Worm (Caenorhabditis elegans) whole organism, L1 larva: ENCODE results near the gene F21C10.11.

Experiments
- C04F5.9 ChIP-seq: sonication (generic microtip); optimal IDR thresholded peaks from 2 replicates; lab custom pipeline; 2016; ENCODE audit warnings: missing genetic modification characterization, missing compliant biosample characterization
- C16A3.4 ChIP-seq: fragments of 150-350 bp; optimal IDR thresholded peaks from 2 replicates; lab custom pipeline; 2014; ENCODE audit warnings: missing biosample characterization, missing genetic modification characterization
- alr-1 ChIP-seq: fragments of 200-800 bp; sonication (Bioruptor generic); optimal IDR thresholded peaks from 2 replicates; lab custom pipeline; 2018; ENCODE audit warnings: borderline replicate concordance, mild to moderate bottlenecking, missing genetic modification characterization, missing compliant biosample characterization
- aly-2 ChIP-seq: fragments of 150-350 bp; optimal IDR thresholded peaks from 2 replicates; lab custom pipeline; 2014; ENCODE audit warnings: missing biosample characterization, missing genetic modification characterization
- ama-1 ChIP-seq: fragments of 150-350 bp; optimal IDR thresholded peaks from 2 replicates; lab custom pipeline; 2014
- blmp-1 ChIP-seq: fragments of 150-350 bp; optimal IDR thresholded peaks from 2 replicates; lab custom pipeline; 2014; ENCODE audit warnings: missing biosample characterization, missing genetic modification characterization
- dsc-1 ChIP-seq: sonication (generic microtip); optimal IDR thresholded peaks from 2 replicates; lab custom pipeline; 2016; ENCODE audit warnings: mild to moderate bottlenecking, missing genetic modification characterization, missing compliant biosample characterization
- efl-1 ChIP-seq, 4 experiments: fragments of 150-350 bp; optimal IDR thresholded peaks in 3 of 4; peaks in 1 of 4; 1 replicate in 1 of 4; 2 replicates in 3 of 4; lab custom pipeline; 2014; ENCODE audit warnings: missing biosample characterization in 2 of 4, missing genetic modification characterization in 2 of 4, missing genetic modification reagents in 2 of 4
- elt-2 ChIP-seq: sonication (generic microtip); optimal IDR thresholded peaks from 2 replicates; lab custom pipeline; 2016; ENCODE audit warnings: missing genetic modification characterization, mild to moderate bottlenecking, inconsistent platforms, missing compliant biosample characterization, missing genetic modification reagents
- elt-3 ChIP-seq, 6 experiments: fragments of 150-350 bp in 1 of 6; sonication (generic microtip); optimal IDR thresholded peaks; 2 replicates each; lab custom pipeline; 2017 to 2018; ENCODE audit warnings: missing biosample characterization in 6 of 6, missing genetic modification characterization in 6 of 6, inconsistent platforms in 1 of 6
- ets-5 ChIP-seq: fragments of 200-800 bp; sonication (Bioruptor generic); IDR thresholded peaks from 2 replicates; pipeline ENCODE4 v1.3.6; 2022; ENCODE audit warnings: missing genetic modification characterization, missing compliant biosample characterization
- fkh-8 ChIP-seq: sonication (generic microtip); optimal IDR thresholded peaks from 2 replicates; lab custom pipeline; 2016; ENCODE audit warnings: mild to moderate bottlenecking, missing genetic modification characterization, missing compliant biosample characterization
- grh-1 ChIP-seq: fragments of 200-800 bp; sonication (Bioruptor generic); IDR thresholded peaks from 2 replicates; pipeline ENCODE4 v1.3.6; 2022; ENCODE audit warnings: missing genetic modification reagents, missing genetic modification characterization, missing compliant biosample characterization
- hlh-4 ChIP-seq: sonication (generic microtip); optimal IDR thresholded peaks from 2 replicates; lab custom pipeline; 2016; ENCODE audit warnings: mild to moderate bottlenecking, missing genetic modification characterization, missing compliant biosample characterization
- irx-1 ChIP-seq: sonication (generic microtip); optimal IDR thresholded peaks from 2 replicates; lab custom pipeline; 2016; ENCODE audit warnings: missing genetic modification characterization, missing compliant biosample characterization
- lin-13 ChIP-seq: fragments of 150-350 bp; optimal IDR thresholded peaks from 2 replicates; lab custom pipeline; 2014; ENCODE audit warnings: missing biosample characterization, missing genetic modification reagents, missing genetic modification characterization
- lin-14 ChIP-seq: fragments of 200-800 bp; sonication (Bioruptor generic); optimal IDR thresholded peaks from 2 replicates; lab custom pipeline; 2018; ENCODE audit warnings: mild to moderate bottlenecking, missing genetic modification characterization, moderate library complexity, missing compliant biosample characterization
- lin-15B ChIP-seq: fragments of 150-350 bp; sonication (generic microtip); optimal IDR thresholded peaks from 3 replicates; lab custom pipeline; 2014; ENCODE audit warnings: missing biosample characterization, missing genetic modification characterization
- lin-35 ChIP-seq, 2 experiments: fragments of 150-350 bp; optimal IDR thresholded peaks; 2 replicates each; lab custom pipeline; 2014; ENCODE audit warnings: missing biosample characterization in 2 of 2, missing genetic modification characterization in 2 of 2, missing genetic modification reagents in 2 of 2
- lin-39 ChIP-seq: fragments of 150-350 bp; optimal IDR thresholded peaks from 2 replicates; lab custom pipeline; 2014; ENCODE audit warnings: missing biosample characterization, missing genetic modification reagents, missing genetic modification characterization
- lir-3 ChIP-seq: sonication (generic microtip); optimal IDR thresholded peaks from 2 replicates; lab custom pipeline; 2016; ENCODE audit warnings: mild to moderate bottlenecking, missing genetic modification characterization, moderate library complexity, missing compliant biosample characterization; ENCODE audit not compliant: poor library complexity
- mab-9 ChIP-seq: fragments of 200-800 bp; sonication (Bioruptor generic); IDR thresholded peaks from 2 replicates; pipeline ENCODE4 v1.3.6; 2022; ENCODE audit warnings: missing genetic modification reagents, missing genetic modification characterization, missing compliant biosample characterization
- mdl-1 ChIP-seq, 2 experiments: fragments of 150-350 bp; optimal IDR thresholded peaks; 2 replicates each; lab custom pipeline; 2014 to 2017; ENCODE audit warnings: missing biosample characterization in 2 of 2, missing genetic modification characterization in 2 of 2, inconsistent platforms in 1 of 2
- mep-1 ChIP-seq: fragments of 150-350 bp; optimal IDR thresholded peaks from 2 replicates; lab custom pipeline; 2014; ENCODE audit warnings: missing biosample characterization, missing genetic modification characterization
- nhr-12 ChIP-seq: sonication (generic microtip); optimal IDR thresholded peaks from 2 replicates; lab custom pipeline; 2017; ENCODE audit warnings: missing biosample characterization, missing genetic modification characterization
- nhr-19 ChIP-seq: fragments of 200-800 bp; sonication (Bioruptor generic); conservative IDR thresholded peaks from 2 replicates; pipeline ENCODE4 v1.3.6; 2022; ENCODE audit warnings: missing genetic modification characterization, missing compliant biosample characterization
- nhr-20 ChIP-seq: sonication (generic microtip); optimal IDR thresholded peaks from 2 replicates; lab custom pipeline; 2016; ENCODE audit warnings: mild to moderate bottlenecking, missing genetic modification characterization, missing compliant biosample characterization
- nhr-71 ChIP-seq: sonication (generic microtip); optimal IDR thresholded peaks from 2 replicates; lab custom pipeline; 2016; ENCODE audit warnings: mild to moderate bottlenecking, missing genetic modification characterization, moderate library complexity, missing compliant biosample characterization
- nhr-76 ChIP-seq: sonication (generic microtip); optimal IDR thresholded peaks from 2 replicates; lab custom pipeline; 2017; ENCODE audit warnings: missing biosample characterization, missing genetic modification characterization
- nhr-77 ChIP-seq: fragments of 150-350 bp; optimal IDR thresholded peaks from 2 replicates; lab custom pipeline; 2014; ENCODE audit warnings: missing biosample characterization, missing genetic modification characterization
- nhr-84 ChIP-seq: sonication (generic microtip); optimal IDR thresholded peaks from 2 replicates; lab custom pipeline; 2017; ENCODE audit warnings: missing biosample characterization, missing genetic modification characterization
- nhr-85 ChIP-seq: sonication (generic microtip); peaks from one replicate; lab custom pipeline; 2016; ENCODE audit warnings: missing genetic modification characterization, inconsistent platforms, missing compliant biosample characterization
- pag-3 ChIP-seq: sonication (generic microtip); optimal IDR thresholded peaks from 2 replicates; lab custom pipeline; 2017; ENCODE audit warnings: missing genetic modification characterization, mild to moderate bottlenecking, missing compliant biosample characterization, antibody characterized with exemption, borderline replicate concordance; ENCODE audit not compliant: insufficient read depth
- snu-23 ChIP-seq: sonication (generic microtip); optimal IDR thresholded peaks from 2 replicates; lab custom pipeline; 2016; ENCODE audit warnings: missing genetic modification characterization, missing compliant biosample characterization
- sox-4 ChIP-seq: sonication (generic microtip); optimal IDR thresholded peaks from 2 replicates; lab custom pipeline; 2016; ENCODE audit warnings: missing genetic modification characterization, missing compliant biosample characterization
- sup-37 ChIP-seq: fragments of 200-800 bp; sonication (Bioruptor generic); optimal IDR thresholded peaks from 2 replicates; lab custom pipeline; 2018; ENCODE audit warnings: mild to moderate bottlenecking, missing genetic modification characterization, missing compliant biosample characterization
- tbx-2 ChIP-seq: sonication (generic microtip); optimal IDR thresholded peaks from 2 replicates; lab custom pipeline; 2016; ENCODE audit warnings: missing genetic modification characterization, missing compliant biosample characterization
- unc-30 ChIP-seq: sonication (generic microtip); optimal IDR thresholded peaks from 2 replicates; lab custom pipeline; 2017; ENCODE audit warnings: missing biosample characterization, missing genetic modification characterization
- vab-15 ChIP-seq: sonication (generic microtip); optimal IDR thresholded peaks from 2 replicates; lab custom pipeline; 2017; ENCODE audit warnings: missing genotype, mild to moderate bottlenecking, missing genetic modification characterization, missing compliant biosample characterization
- xbp-1 ChIP-seq: sonication (generic microtip); optimal IDR thresholded peaks from 2 replicates; lab custom pipeline; 2016; ENCODE audit warnings: missing genetic modification characterization, missing compliant biosample characterization
- ztf-4 ChIP-seq: fragments of 150-350 bp; optimal IDR thresholded peaks from 2 replicates; lab custom pipeline; 2014; ENCODE audit warnings: missing biosample characterization, missing genetic modification characterization

The F21C10.11 gene

ce11 chrV:9141297-9141696, 18.0 kb downstream of the F21C10.11 start, which contains the start of gene pitr-3:
Gene pitr-3 (minus strand): TSS chrV:9141397.
- TF ChIP-seq lin-35 (GFP tag; optimal IDR thresholded peaks at IDR 0.05; lab: Kevin White, UChicago) (no peak), hlh-4 (tag; lab: Kevin White, UChicago) (no peak), irx-1 (tag; lab: Kevin White, UChicago) (no peak), nhr-76 (tag; lab: Kevin White, UChicago) (no peak), nhr-20 (tag; lab: Kevin White, UChicago) (no peak), aly-2 (tag; lab: Kevin White, UChicago) (no peak), vab-15 (tag; lab: Kevin White, UChicago) (no peak), sox-4 (tag; lab: Kevin White, UChicago) (no peak), ets-5 (GFP tag; lab: Robert Waterston, UW) (no peak), sup-37 (GFP tag; lab: Kevin White, UChicago) (no peak), efl-1 (optimal IDR thresholded peaks at IDR 0.05; lab: Kevin White, UChicago) (no peak), efl-1 (GFP tag; optimal IDR thresholded peaks at IDR 0.05 in 1 of 2; lab: Kevin White, UChicago) (no peak), nhr-77 (no peak)

DNA sequence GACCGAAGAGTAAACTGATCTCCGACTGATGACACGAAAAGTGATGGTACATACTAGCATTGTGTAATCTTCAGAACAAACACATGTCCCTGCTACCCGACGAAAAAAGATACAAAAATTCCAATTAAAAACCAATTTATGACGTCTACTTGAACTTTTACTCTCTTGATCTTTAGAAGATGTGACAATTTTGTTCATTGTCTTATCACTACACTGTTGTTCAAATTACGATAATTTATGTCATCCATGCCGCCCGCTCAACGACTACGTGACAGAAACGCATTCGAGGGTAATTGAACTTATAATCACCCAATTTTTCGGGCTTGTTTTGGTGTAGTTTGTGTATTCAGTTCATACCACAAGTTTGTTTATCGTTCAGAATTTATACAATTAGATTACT, 20.6 kb downstream of the F21C10.11 start:
- TF ChIP-seq blmp-1 (peak; percentile 60), lin-39 (tag; lab: Kevin White, UChicago) (no peak), pag-3 (tag; lab: Kevin White, UChicago) (no peak), nhr-20 (tag; lab: Kevin White, UChicago) (peak; percentile 74), efl-1 (optimal IDR thresholded peaks at IDR 0.05; lab: Kevin White, UChicago) (no peak), efl-1 (GFP tag; optimal IDR thresholded peaks at IDR 0.05 in 1 of 2; lab: Kevin White, UChicago) (peak in 1 of 2 experiments; percentile 73), nhr-71 (peak; percentile 14), nhr-85 (peak; percentile 27), elt-3 (tag; optimal IDR thresholded peaks at IDR 0.05; lab: Kevin White, UChicago) (peak in 2 of 6 experiments; percentile 15 to 53), hlh-4 (tag; lab: Kevin White, UChicago) (no peak), lin-14 (GFP tag; lab: Kevin White, UChicago) (peak; percentile 19), nhr-12 (tag; lab: Kevin White, UChicago) (no peak)
- TF ChIP-seq, all 84 proteins: peak for 7

ce11 chrV:9146196-9146595, 22.9 kb downstream of the F21C10.11 start:
- peak; percentile 90 for TF ChIP-seq elt-2 (tag; lab: Kevin White, UChicago)
- TF ChIP-seq efl-1 (optimal IDR thresholded peaks at IDR 0.05; lab: Kevin White, UChicago), result no peak
- peak in 1 of 2 experiments; percentile 70 for TF ChIP-seq efl-1 (GFP tag; optimal IDR thresholded peaks at IDR 0.05 in 1 of 2; lab: Kevin White, UChicago)
- TF ChIP-seq fkh-8 (tag; lab: Kevin White, UChicago), result no peak
- peak; percentile 23 for TF ChIP-seq nhr-85
- no peak for TF ChIP-seq lin-13 (GFP tag; lab: Kevin White, UChicago)

ce11 chrV:9146849-9147557, 23.7 kb downstream of the F21C10.11 start, which contains the start of gene spl-2:
Gene spl-2 (minus strand): TSS chrV:9146899.
- TF ChIP-seq snu-23 (GFP tag; lab: Kevin White, UChicago), result peak; percentile 35
- TF ChIP-seq C04F5.9 (tag; lab: Kevin White, UChicago), result no peak
- no peak for TF ChIP-seq alr-1 (tag; lab: Kevin White, UChicago)
- TF ChIP-seq fkh-8 (tag; lab: Kevin White, UChicago), result no peak
- TF ChIP-seq vab-15 (tag; lab: Kevin White, UChicago), result no peak
- no peak for TF ChIP-seq lir-3 (tag; lab: Kevin White, UChicago)
- TF ChIP-seq grh-1 (GFP tag; lab: Robert Waterston, UW), result 0 out of 2 replicates have a peak, but pooled peaks have one; percentile 40
- TF ChIP-seq mdl-1 (tag; optimal IDR thresholded peaks at IDR 0.05; lab: Kevin White, UChicago), result peak in 1 of 2 experiments; percentile 4
- peak in 2 of 6 experiments; percentile 5 to 13 for TF ChIP-seq elt-3 (tag; optimal IDR thresholded peaks at IDR 0.05; lab: Kevin White, UChicago)
- peak; percentile 83 for TF ChIP-seq lin-14 (GFP tag; lab: Kevin White, UChicago)
- TF ChIP-seq aly-2 (tag; lab: Kevin White, UChicago), result no peak
- no peak for TF ChIP-seq sox-4 (tag; lab: Kevin White, UChicago)
- no peak for TF ChIP-seq lin-15B (tag; lab: Kevin White, UChicago)
- TF ChIP-seq unc-30 (tag; lab: Kevin White, UChicago), result no peak
- peak; percentile 27 for TF ChIP-seq mep-1
- TF ChIP-seq elt-2 (tag; lab: Kevin White, UChicago), result peak; percentile 21
- TF ChIP-seq dsc-1 (tag; lab: Kevin White, UChicago), result no peak
- peak; percentile 17 for TF ChIP-seq tbx-2
- TF ChIP-seq nhr-84, result no peak
- TF ChIP-seq C16A3.4, result no peak
- TF ChIP-seq nhr-19 (GFP tag; lab: Robert Waterston, UW), result peak; percentile 17; the same call in 1 of the 2 replicates
- no peak for TF ChIP-seq lin-13 (GFP tag; lab: Kevin White, UChicago)
- peak; percentile 85 for TF ChIP-seq blmp-1
- TF ChIP-seq nhr-20 (tag; lab: Kevin White, UChicago), result peak; percentile 70
- no peak for TF ChIP-seq ztf-4 (tag; lab: Kevin White, UChicago)
- TF ChIP-seq ama-1 (lab: Kevin White, UChicago), result no peak
- TF ChIP-seq xbp-1 (tag; lab: Kevin White, UChicago), result no peak
- TF ChIP-seq mab-9 (GFP tag; lab: Robert Waterston, UW), result no peak
- peak; percentile 63 for TF ChIP-seq nhr-71
